Fruit fly (Drosophila melanogaster) whole organism, embryonic: ENCODE measurements around the gene CG12171.

Experiments used
- Atf6 ChIP-seq: fragments of 200-800 bp; sonication (Bioruptor generic); IDR thresholded peaks from 2 replicates; pipeline ENCODE4 v1.3.6; 2022; ENCODE audit warnings: missing biosample characterization, missing genetic modification characterization
- Blimp-1 ChIP-seq: fragments of 200-800 bp; sonication (Bioruptor generic); optimal IDR thresholded peaks from 3 replicates; lab custom pipeline; 2018; ENCODE audit warnings: missing biosample characterization, missing genetic modification characterization, mild to moderate bottlenecking, moderate library complexity, missing genetic modification reagents
- BtbVII ChIP-seq: fragments of 200-800 bp; sonication (Bioruptor generic); optimal IDR thresholded peaks from 3 replicates; lab custom pipeline; 2017; ENCODE audit warnings: missing biosample characterization, mild to moderate bottlenecking, missing genetic modification characterization
- CG12071 ChIP-seq: fragments of 200-800 bp; sonication (Bioruptor generic); optimal IDR thresholded peaks from 3 replicates; lab custom pipeline; 2018; ENCODE audit warnings: missing biosample characterization, mild to moderate bottlenecking, missing genetic modification characterization
- CG15011 ChIP-seq: fragments of 200-800 bp; sonication (Bioruptor generic); optimal IDR thresholded peaks from 3 replicates; lab custom pipeline; 2018; ENCODE audit warnings: missing biosample characterization, mild to moderate bottlenecking, missing genetic modification characterization
- CG15514 ChIP-seq: fragments of 200-800 bp; sonication (Bioruptor generic); optimal IDR thresholded peaks from 3 replicates; lab custom pipeline; 2017; ENCODE audit warnings: missing biosample characterization, missing genetic modification characterization, mild to moderate bottlenecking, moderate library complexity, missing genetic modification reagents
- CG17186 ChIP-seq: fragments of 200-800 bp; sonication (Bioruptor generic); optimal IDR thresholded peaks from 3 replicates; lab custom pipeline; 2017; ENCODE audit warnings: missing biosample characterization, missing genetic modification reagents, missing genetic modification characterization
- CG18011 ChIP-seq: fragments of 200-800 bp; sonication (Bioruptor generic); optimal IDR thresholded peaks from 2 replicates; lab custom pipeline; 2017; ENCODE audit warnings: missing biosample characterization, missing genetic modification characterization, mild to moderate bottlenecking, moderate library complexity, missing genotype
- CG18599 ChIP-seq: fragments of 200-800 bp; sonication (Bioruptor generic); optimal IDR thresholded peaks from 3 replicates; lab custom pipeline; 2017; ENCODE audit warnings: missing biosample characterization, missing genetic modification characterization, mild to moderate bottlenecking, moderate library complexity, missing genetic modification reagents
- CG30403 ChIP-seq: fragments of 200-800 bp; sonication (Bioruptor generic); optimal IDR thresholded peaks from 3 replicates; lab custom pipeline; 2016; ENCODE audit warnings: missing biosample characterization, missing genetic modification characterization
- CG34422 ChIP-seq: fragments of 200-800 bp; sonication (Bioruptor generic); IDR thresholded peaks from 3 replicates; pipeline ENCODE4 v1.3.6; 2022; ENCODE audit warnings: missing biosample characterization, missing genetic modification characterization
- CG42726 ChIP-seq: fragments of 200-800 bp; sonication (Bioruptor generic); IDR thresholded peaks from 2 replicates; pipeline ENCODE4 v1.3.6; 2022; ENCODE audit warnings: missing biosample characterization, missing genetic modification characterization; ENCODE audit not compliant: partially characterized antibody
- CG4617 ChIP-seq: fragments of 200-800 bp; sonication (Bioruptor generic); optimal IDR thresholded peaks from 3 replicates; lab custom pipeline; 2016; ENCODE audit warnings: missing biosample characterization, missing genetic modification characterization, borderline replicate concordance
- CG4854 ChIP-seq: fragments of 200-800 bp; sonication (Bioruptor generic); optimal IDR thresholded peaks from 2 replicates; lab custom pipeline; 2016; ENCODE audit warnings: missing biosample characterization, missing genetic modification characterization, inconsistent platforms
- CG6254 ChIP-seq: fragments of 200-800 bp; sonication (Bioruptor generic); optimal IDR thresholded peaks from 3 replicates; lab custom pipeline; 2017; ENCODE audit warnings: mild to moderate bottlenecking, missing biosample characterization, missing genetic modification reagents, missing genetic modification characterization
- CG6765 ChIP-seq: fragments of 200-800 bp; sonication (Bioruptor generic); optimal IDR thresholded peaks from 3 replicates; lab custom pipeline; 2017; ENCODE audit warnings: missing biosample characterization, mild to moderate bottlenecking, missing genetic modification characterization
- CG7357 ChIP-seq: fragments of 200-800 bp; sonication (Bioruptor generic); IDR thresholded peaks from 3 replicates; pipeline ENCODE4 v1.3.6; 2022; ENCODE audit warnings: missing biosample characterization, missing genetic modification characterization
- CG7963 ChIP-seq: fragments of 200-800 bp; sonication (Bioruptor generic); IDR thresholded peaks from 3 replicates; pipeline ENCODE4 v1.3.6; 2022; ENCODE audit warnings: missing biosample characterization, missing genetic modification characterization; ENCODE audit not compliant: partially characterized antibody
- CG9876 ChIP-seq: fragments of 200-800 bp; sonication (Bioruptor generic); optimal IDR thresholded peaks from 2 replicates; lab custom pipeline; 2016; ENCODE audit warnings: missing biosample characterization, missing genetic modification characterization
- CTCF ChIP-seq: fragments of 200-800 bp; sonication (Bioruptor generic); optimal IDR thresholded peaks from 2 replicates; lab custom pipeline; 2017; ENCODE audit warnings: missing biosample characterization, mild to moderate bottlenecking, missing genetic modification characterization, moderate library complexity
- CkIIα-i1 ChIP-seq: fragments of 200-800 bp; sonication (Bioruptor generic); IDR thresholded peaks from 2 replicates; pipeline ENCODE4 v1.3.6; 2022; ENCODE audit warnings: missing biosample characterization, missing genetic modification characterization
- Dek ChIP-seq: fragments of 200-800 bp; sonication (Bioruptor generic); optimal IDR thresholded peaks from 3 replicates; lab custom pipeline; 2019; ENCODE audit warnings: missing biosample characterization, mild to moderate bottlenecking, missing genetic modification characterization, moderate library complexity
- Doc3 ChIP-seq: fragments of 200-800 bp; sonication (Bioruptor generic); IDR thresholded peaks from 3 replicates; pipeline ENCODE4 v1.3.6; 2022; ENCODE audit warnings: missing biosample characterization, missing genetic modification characterization; ENCODE audit not compliant: partially characterized antibody
- Ets97D ChIP-seq: fragments of 200-800 bp; sonication (Bioruptor generic); optimal IDR thresholded peaks from 3 replicates; lab custom pipeline; 2016; ENCODE audit warnings: missing biosample characterization, missing genetic modification characterization
- HLHmδ ChIP-seq: fragments of 200-800 bp; sonication (Bioruptor generic); optimal IDR thresholded peaks from 2 replicates; lab custom pipeline; 2018; ENCODE audit warnings: missing biosample characterization, mild to moderate bottlenecking, missing genetic modification characterization, moderate library complexity
- Hr39 ChIP-seq: fragments of >200 bp; optimal IDR thresholded peaks from 2 replicates; lab custom pipeline; 2017
- Jarid2 ChIP-seq: fragments of 200-800 bp; sonication (Bioruptor generic); optimal IDR thresholded peaks from 3 replicates; lab custom pipeline; 2017; ENCODE audit warnings: mild to moderate bottlenecking, missing biosample characterization, missing genetic modification reagents, missing genetic modification characterization
- Lhr ChIP-seq: fragments of 200-800 bp; sonication (Bioruptor generic); optimal IDR thresholded peaks from 3 replicates; lab custom pipeline; 2017; ENCODE audit warnings: mild to moderate bottlenecking, missing biosample characterization, missing genetic modification reagents, missing genetic modification characterization
- Nf-YC ChIP-seq: fragments of 200-800 bp; optimal IDR thresholded peaks from 3 replicates; lab custom pipeline; 2019; ENCODE audit warnings: missing biosample characterization, mild to moderate bottlenecking, missing genetic modification characterization, moderate library complexity
- Ravus ChIP-seq: fragments of 200-800 bp; sonication (Bioruptor generic); IDR thresholded peaks from 2 replicates; pipeline ENCODE4 v1.3.6; 2022; ENCODE audit warnings: missing biosample characterization, missing genetic modification characterization
- Side ChIP-seq: fragments of 200-800 bp; sonication (Bioruptor generic); optimal IDR thresholded peaks from 2 replicates; lab custom pipeline; 2016; ENCODE audit warnings: missing biosample characterization, missing genetic modification characterization
- Vsx1 ChIP-seq: fragments of 200-800 bp; sonication (Bioruptor generic); optimal IDR thresholded peaks from 2 replicates; lab custom pipeline; 2017; ENCODE audit warnings: missing biosample characterization, mild to moderate bottlenecking, missing genetic modification characterization, missing genetic modification reagents
- ase ChIP-seq: fragments of 200-800 bp; sonication (Bioruptor generic); IDR thresholded peaks from 3 replicates; pipeline ENCODE4 v1.3.6; 2022; ENCODE audit warnings: missing biosample characterization, missing genetic modification characterization
- crp ChIP-seq, 2 experiments: fragments of 200-800 bp; sonication (Bioruptor generic); optimal IDR thresholded peaks; 2 replicates in 1 of 2; 3 replicates in 1 of 2; lab custom pipeline; 2017; ENCODE audit warnings: missing biosample characterization in 2 of 2, missing genetic modification characterization in 2 of 2, mild to moderate bottlenecking in 1 of 2, moderate library complexity in 1 of 2
- dmrt99B ChIP-seq: fragments of 200-800 bp; sonication (Bioruptor generic); optimal IDR thresholded peaks from 2 replicates; lab custom pipeline; 2018; ENCODE audit warnings: missing biosample characterization, mild to moderate bottlenecking, missing genetic modification characterization, moderate library complexity
- dpn ChIP-seq, 2 experiments: fragments of 200-800 bp; sonication (Bioruptor generic); optimal IDR thresholded peaks; 3 replicates each; lab custom pipeline; 2016; ENCODE audit warnings: missing biosample characterization in 2 of 2, missing genetic modification characterization in 2 of 2
- dysf ChIP-seq: fragments of 200-800 bp; sonication (Bioruptor generic); IDR thresholded peaks from 3 replicates; pipeline ENCODE4 v1.3.6; 2022; ENCODE audit warnings: missing biosample characterization, missing genetic modification characterization
- en ChIP-seq: fragments of 200-800 bp; sonication (Bioruptor generic); optimal IDR thresholded peaks from 2 replicates; lab custom pipeline; 2016; ENCODE audit warnings: missing biosample characterization, missing genetic modification characterization
- ftz-f1 ChIP-seq: fragments of 200-800 bp; sonication (Bioruptor generic); optimal IDR thresholded peaks from 2 replicates; lab custom pipeline; 2016; ENCODE audit warnings: missing biosample characterization, missing genetic modification characterization
- gfzf ChIP-seq: fragments of 200-800 bp; sonication (Bioruptor generic); optimal IDR thresholded peaks from 2 replicates; lab custom pipeline; 2016; ENCODE audit warnings: missing biosample characterization, mild to moderate bottlenecking, missing genetic modification characterization, moderate library complexity
- insv ChIP-seq, 2 experiments: fragments of 200-800 bp; sonication (Bioruptor generic); optimal IDR thresholded peaks; 3 replicates each; lab custom pipeline; 2016 to 2018; ENCODE audit warnings: missing biosample characterization in 2 of 2, missing genetic modification characterization in 2 of 2
- lab ChIP-seq: fragments of 200-800 bp; sonication (Bioruptor generic); optimal IDR thresholded peaks from 3 replicates; lab custom pipeline; 2017; ENCODE audit warnings: missing biosample characterization, missing genetic modification characterization, mild to moderate bottlenecking, moderate library complexity, missing genetic modification reagents
- nmo ChIP-seq: fragments of 200-800 bp; sonication (Bioruptor generic); optimal IDR thresholded peaks from 2 replicates; lab custom pipeline; 2018; ENCODE audit warnings: missing biosample characterization, mild to moderate bottlenecking, missing genetic modification characterization, moderate library complexity
- pros ChIP-seq: fragments of 200-800 bp; sonication (Bioruptor generic); optimal IDR thresholded peaks from 3 replicates; lab custom pipeline; 2019; ENCODE audit warnings: missing biosample characterization, mild to moderate bottlenecking, missing genetic modification characterization, moderate library complexity
- slbo ChIP-seq: fragments of 200-800 bp; sonication (Bioruptor generic); IDR thresholded peaks from 2 replicates; pipeline ENCODE4 v1.3.6; 2022; ENCODE audit warnings: missing biosample characterization, missing genetic modification characterization
- stwl ChIP-seq: fragments of 200-800 bp; sonication (Bioruptor generic); optimal IDR thresholded peaks from 3 replicates; lab custom pipeline; 2018; ENCODE audit warnings: missing biosample characterization, mild to moderate bottlenecking, missing genetic modification characterization, moderate library complexity
- vfl ChIP-seq: fragments of 200-800 bp; sonication (Bioruptor generic); optimal IDR thresholded peaks from 2 replicates; lab custom pipeline; 2016; ENCODE audit warnings: missing biosample characterization, missing genetic modification characterization
- vnd ChIP-seq: fragments of 200-800 bp; sonication (Bioruptor generic); IDR thresholded peaks from 3 replicates; pipeline ENCODE4 v1.3.6; 2022; ENCODE audit warnings: missing biosample characterization, missing genetic modification characterization; ENCODE audit not compliant: partially characterized antibody
- wdn ChIP-seq: fragments of 200-800 bp; sonication (Bioruptor generic); IDR thresholded peaks from 2 replicates; pipeline ENCODE4 v1.3.6; 2022; ENCODE audit warnings: missing biosample characterization, missing genetic modification characterization
- zen ChIP-seq: fragments of 200-800 bp; sonication (Bioruptor generic); optimal IDR thresholded peaks from 3 replicates; lab custom pipeline; 2018; ENCODE audit warnings: missing biosample characterization, mild to moderate bottlenecking, missing genetic modification characterization, moderate library complexity

CG12171 gene

dm6 chr3R:5601044-5601523, 32.3 kb upstream of the CG12171 start, which contains the start of the genes kra and SecS (continued):
- TF ChIP-seq CG15514 (GFP tag; lab: Kevin White, UChicago): peak; percentile 83
- TF ChIP-seq CG7357 (GFP tag; lab: Robert Waterston, UW): no peak
- peak; percentile 85 for TF ChIP-seq Lhr
- no peak for TF ChIP-seq CG7963 (GFP tag; lab: Robert Waterston, UW)
- TF ChIP-seq zen: peak; percentile 12
- peak; percentile 29 for TF ChIP-seq Dek (tag; lab: Kevin White, UChicago)
- no peak for TF ChIP-seq dmrt99B
- no peak for TF ChIP-seq CG42726 (GFP tag; lab: Robert Waterston, UW)
- peak; percentile 60 for TF ChIP-seq CTCF
- peak; percentile 80 for TF ChIP-seq HLHmδ (GFP tag; lab: Kevin White, UChicago)
- TF ChIP-seq Doc3 (GFP tag; lab: Robert Waterston, UW): no peak
- peak; percentile 92 for TF ChIP-seq Ets97D
- peak; percentile 80 for TF ChIP-seq CG30403 (GFP tag; lab: Kevin White, UChicago)
- peak; percentile 67 to 68 for TF ChIP-seq dpn (GFP tag; optimal IDR thresholded peaks at IDR 0.05; lab: Kevin White, UChicago)
- TF ChIP-seq CkIIα-i1 (GFP tag; lab: Robert Waterston, UW): no peak
- no peak for TF ChIP-seq Atf6
- peak; percentile 44 for TF ChIP-seq CG9876 (GFP tag; lab: Kevin White, UChicago)
- peak in 1 of 2 experiments; percentile 17 for TF ChIP-seq crp (GFP tag; optimal IDR thresholded peaks at IDR 0.05; lab: Kevin White, UChicago)
- TF ChIP-seq Vsx1 (GFP tag; lab: Kevin White, UChicago): no peak
- peak; percentile 95 for TF ChIP-seq gfzf (GFP tag; lab: Kevin White, UChicago)
- TF ChIP-seq en (GFP tag; lab: Kevin White, UChicago): no peak
- no peak for TF ChIP-seq ase (GFP tag; lab: Robert Waterston, UW)
- peak; percentile 86 for TF ChIP-seq CG4617 (GFP tag; lab: Kevin White, UChicago)
- TF ChIP-seq Blimp-1 (GFP tag; lab: Kevin White, UChicago): peak; percentile 71
- TF ChIP-seq Jarid2 (GFP tag; lab: Kevin White, UChicago): no peak
- no peak for TF ChIP-seq CG6254 (GFP tag; lab: Kevin White, UChicago)
- peak; percentile 47 for TF ChIP-seq Side (GFP tag; lab: Kevin White, UChicago)
- TF ChIP-seq CG6765 (GFP tag; lab: Kevin White, UChicago): peak; percentile 41
- TF ChIP-seq nmo (GFP tag; lab: Kevin White, UChicago): peak; percentile 75
- TF ChIP-seq Nf-YC (tag; lab: Kevin White, UChicago): peak; percentile 57
- peak; percentile 52 for TF ChIP-seq lab (GFP tag; lab: Kevin White, UChicago)
- peak; percentile 8 for TF ChIP-seq vfl
- peak; percentile 56 for TF ChIP-seq CG18011 (GFP tag; lab: Kevin White, UChicago)
- TF ChIP-seq CG34422: no peak
- no peak for TF ChIP-seq Hr39
- peak in 1 of 2 experiments; percentile 44 for TF ChIP-seq insv (GFP tag; optimal IDR thresholded peaks at IDR 0.05; lab: Kevin White, UChicago)
- TF ChIP-seq CG17186 (GFP tag; lab: Kevin White, UChicago): peak; percentile 86
- TF ChIP-seq ftz-f1 (GFP tag; lab: Kevin White, UChicago): peak; percentile 19
- TF ChIP-seq CG12071 (GFP tag; lab: Kevin White, UChicago): peak; percentile 27
- TF ChIP-seq Ravus: no peak
- TF ChIP-seq vnd (GFP tag; lab: Robert Waterston, UW): no peak
- no peak for TF ChIP-seq slbo (GFP tag; lab: Robert Waterston, UW)
- TF ChIP-seq pros (GFP tag; lab: Kevin White, UChicago): no peak
- TF ChIP-seq wdn (GFP tag; lab: Robert Waterston, UW): no peak
- peak; percentile 33 for TF ChIP-seq BtbVII (GFP tag; lab: Kevin White, UChicago)
- TF ChIP-seq stwl (tag; lab: Kevin White, UChicago): peak; percentile 86
- TF ChIP-seq CG4854 (GFP tag; lab: Kevin White, UChicago): peak; percentile 44
- no peak for TF ChIP-seq dysf (GFP tag; lab: Robert Waterston, UW)
- TF ChIP-seq CG15011 (GFP tag; lab: Kevin White, UChicago): peak; percentile 37
- peak; percentile 72 for TF ChIP-seq CG18599 (GFP tag; lab: Kevin White, UChicago)
